Worm (Caenorhabditis elegans) whole organism, L3 larva: ENCODE data around the gene C53B7.3.

Experiments used
- ZK546.5 ChIP-seq: sonication (generic microtip); optimal IDR thresholded peaks from 2 replicates; lab custom pipeline; 2017; ENCODE audit warnings: missing biosample characterization, missing genetic modification characterization
- ceh-16 ChIP-seq: sonication (generic microtip); optimal IDR thresholded peaks from 2 replicates; lab custom pipeline; 2017; ENCODE audit warnings: missing biosample characterization, missing genetic modification characterization
- ceh-9 ChIP-seq: sonication (generic microtip); optimal IDR thresholded peaks from 2 replicates; lab custom pipeline; 2018; ENCODE audit warnings: missing biosample characterization, missing genetic modification characterization
- daf-12 ChIP-seq: fragments of 150-350 bp; optimal IDR thresholded peaks from 2 replicates; lab custom pipeline; 2014; ENCODE audit warnings: missing biosample characterization, missing genetic modification reagents, missing genetic modification characterization
- egl-27 ChIP-seq: sonication (generic microtip); optimal IDR thresholded peaks from 4 replicates; lab custom pipeline; 2017; ENCODE audit warnings: missing biosample characterization, missing genetic modification reagents, missing genetic modification characterization
- egl-5 ChIP-seq: fragments of 150-350 bp; optimal IDR thresholded peaks from 2 replicates; lab custom pipeline; 2017; ENCODE audit warnings: missing biosample characterization, missing genetic modification reagents, missing genetic modification characterization, inconsistent platforms
- elt-1 ChIP-seq: fragments of 150-350 bp; optimal IDR thresholded peaks from 2 replicates; lab custom pipeline; 2014; ENCODE audit warnings: missing biosample characterization, missing genetic modification characterization
- elt-2 ChIP-seq: sonication (generic microtip); optimal IDR thresholded peaks from 2 replicates; lab custom pipeline; 2016; ENCODE audit warnings: missing genetic modification reagents, mild to moderate bottlenecking, missing genetic modification characterization, missing compliant biosample characterization
- elt-3 ChIP-seq, 3 experiments: fragments of 150-350 bp in 1 of 3; sonication (generic microtip) in 2 of 3; optimal IDR thresholded peaks; 2 replicates in 2 of 3; 4 replicates in 1 of 3; lab custom pipeline; 2014 to 2017; ENCODE audit warnings: missing biosample characterization in 3 of 3, missing genetic modification characterization in 3 of 3
- eor-1 ChIP-seq, 2 experiments: fragments of 150-350 bp; optimal IDR thresholded peaks; 2 replicates each; lab custom pipeline; 2014 to 2018; ENCODE audit warnings: missing biosample characterization in 2 of 2, missing genetic modification characterization in 2 of 2
- fkh-10 ChIP-seq: sonication (generic microtip); optimal IDR thresholded peaks from 2 replicates; lab custom pipeline; 2017; ENCODE audit warnings: missing biosample characterization, missing genetic modification reagents, missing genetic modification characterization
- fkh-2 ChIP-seq: fragments of 150-350 bp; optimal IDR thresholded peaks from 2 replicates; lab custom pipeline; 2014; ENCODE audit warnings: missing biosample characterization, missing genetic modification reagents, missing genetic modification characterization
- fos-1 ChIP-seq: fragments of 150-350 bp; optimal IDR thresholded peaks from 2 replicates; lab custom pipeline; 2014; ENCODE audit warnings: missing biosample characterization, missing genetic modification characterization
- hmg-11 ChIP-seq: sonication (generic microtip); optimal IDR thresholded peaks from 2 replicates; lab custom pipeline; 2016; ENCODE audit warnings: missing genetic modification characterization, missing compliant biosample characterization
- lin-15B ChIP-seq: fragments of 150-350 bp; optimal IDR thresholded peaks from 2 replicates; lab custom pipeline; 2014; ENCODE audit warnings: missing biosample characterization, missing genetic modification characterization
- lsy-12 ChIP-seq: sonication (generic microtip); optimal IDR thresholded peaks from 2 replicates; lab custom pipeline; 2016; ENCODE audit warnings: mild to moderate bottlenecking, missing genetic modification characterization, missing compliant biosample characterization
- mml-1 ChIP-seq: fragments of 150-350 bp; sonication (generic microtip); optimal IDR thresholded peaks from 3 replicates; lab custom pipeline; 2014; ENCODE audit warnings: missing biosample characterization, missing genetic modification characterization
- nfya-1 ChIP-seq: sonication (generic microtip); optimal IDR thresholded peaks from 2 replicates; lab custom pipeline; 2017; ENCODE audit warnings: missing genetic modification characterization, mild to moderate bottlenecking, missing compliant biosample characterization, antibody characterized with exemption, moderate library complexity; ENCODE audit not compliant: insufficient read depth
- nhr-12 ChIP-seq: fragments of 150-350 bp; optimal IDR thresholded peaks from 2 replicates; lab custom pipeline; 2014; ENCODE audit warnings: missing biosample characterization, missing genetic modification characterization
- nhr-23 ChIP-seq: fragments of 150-350 bp; optimal IDR thresholded peaks from 2 replicates; lab custom pipeline; 2014; ENCODE audit warnings: missing biosample characterization, missing genetic modification reagents, missing genetic modification characterization
- nhr-237 ChIP-seq: fragments of 150-350 bp; optimal IDR thresholded peaks from 2 replicates; lab custom pipeline; 2014; ENCODE audit warnings: missing biosample characterization, missing genetic modification characterization
- nhr-25 ChIP-seq: sonication (generic microtip); optimal IDR thresholded peaks from 2 replicates; lab custom pipeline; 2017; ENCODE audit warnings: missing biosample characterization, missing genetic modification characterization
- nhr-43 ChIP-seq: sonication (generic microtip); optimal IDR thresholded peaks from 2 replicates; lab custom pipeline; 2016; ENCODE audit warnings: mild to moderate bottlenecking, missing genetic modification characterization, missing compliant biosample characterization; ENCODE audit not compliant: poor library complexity, severe bottlenecking
- nhr-67 ChIP-seq: fragments of 150-350 bp; optimal IDR thresholded peaks from 2 replicates; lab custom pipeline; 2014; ENCODE audit warnings: missing biosample characterization, missing genetic modification characterization
- nhr-76 ChIP-seq: fragments of 150-350 bp; sonication (generic microtip); optimal IDR thresholded peaks from 5 replicates; lab custom pipeline; 2014; ENCODE audit warnings: missing biosample characterization, missing genetic modification characterization
- nhr-77 ChIP-seq: fragments of 150-350 bp; optimal IDR thresholded peaks from 2 replicates; lab custom pipeline; 2014; ENCODE audit warnings: missing biosample characterization, missing genetic modification characterization
- pqm-1 ChIP-seq: fragments of 150-350 bp; optimal IDR thresholded peaks from 2 replicates; lab custom pipeline; 2017; ENCODE audit warnings: missing biosample characterization, missing genetic modification characterization, inconsistent platforms
- sea-2 ChIP-seq: fragments of 150-350 bp; sonication (generic microtip); optimal IDR thresholded peaks from 4 replicates; lab custom pipeline; 2014; ENCODE audit warnings: missing biosample characterization, missing genetic modification reagents, missing genetic modification characterization
- unc-39 ChIP-seq: sonication (generic microtip); optimal IDR thresholded peaks from 4 replicates; lab custom pipeline; 2017; ENCODE audit warnings: missing biosample characterization, missing genetic modification characterization
- unc-62 ChIP-seq: fragments of 150-350 bp; sonication (generic microtip); optimal IDR thresholded peaks from 4 replicates; lab custom pipeline; 2014; ENCODE audit warnings: missing biosample characterization, missing genetic modification reagents, missing genetic modification characterization
- zag-1 ChIP-seq: fragments of 150-350 bp; optimal IDR thresholded peaks from 2 replicates; lab custom pipeline; 2014; ENCODE audit warnings: missing biosample characterization, missing genetic modification characterization

The C53B7.3 gene

ce11 chrX:6856793-6857192, 12.2 kb downstream of the C53B7.3 start:
- TF ChIP-seq nhr-77 (tag; lab: Kevin White, UChicago), result no peak
- TF ChIP-seq fkh-2 (tag; lab: Kevin White, UChicago), result no peak

DNA sequence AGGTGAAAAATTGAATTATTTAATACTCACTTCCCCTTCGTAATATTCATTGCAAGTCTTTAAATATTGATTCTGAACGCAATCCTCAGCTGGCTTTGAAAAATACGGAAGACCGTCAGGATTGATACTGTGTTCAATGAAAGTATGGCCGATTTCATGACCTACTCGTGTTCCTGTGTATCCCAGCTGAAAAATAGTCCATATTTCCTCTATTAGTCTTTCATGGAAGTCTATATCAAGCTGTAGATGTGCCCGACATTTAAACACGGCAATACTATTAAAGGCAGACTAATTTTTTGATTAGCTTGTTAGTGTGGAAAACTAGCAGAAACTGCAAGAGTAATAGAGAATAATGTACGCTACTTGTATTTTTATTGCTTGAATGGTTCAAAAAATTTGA, 17.0 kb downstream of the C53B7.3 start:
- TF ChIP-seq nhr-43 (tag; lab: Kevin White, UChicago) (no peak), nhr-77 (tag; lab: Kevin White, UChicago) (no peak), sea-2 (no peak), lsy-12 (tag; lab: Kevin White, UChicago) (no peak), zag-1 (tag; lab: Kevin White, UChicago) (no peak), elt-1 (tag; lab: Kevin White, UChicago) (no peak), ceh-9 (tag; lab: Kevin White, UChicago) (no peak), eor-1 (tag; optimal IDR thresholded peaks at IDR 0.05; lab: Kevin White, UChicago) (no peak)

DNA sequence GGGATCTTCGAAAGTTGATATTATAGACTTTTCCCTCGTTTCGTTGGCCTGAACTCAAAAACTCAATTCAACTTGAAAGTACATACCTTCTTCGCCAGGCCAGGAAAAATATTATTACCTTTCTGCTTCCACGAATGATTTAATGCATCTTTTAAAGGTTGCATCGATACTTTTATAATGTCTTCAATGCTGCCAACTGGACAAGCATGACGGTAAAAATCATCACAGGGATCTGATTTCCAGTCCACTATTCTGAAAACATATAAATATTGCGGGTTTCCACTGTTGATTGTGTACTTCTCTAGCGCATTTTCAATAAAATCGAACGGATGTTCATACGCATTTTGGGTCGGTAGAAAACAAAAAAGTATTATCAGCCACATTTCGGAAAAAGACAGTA, 18.5 kb downstream of the C53B7.3 start, which contains the start of gene nep-4:
TSS of gene nep-4 (minus strand) at position 393 of the 400 bp plus-strand sequence.
- TF ChIP-seq nhr-12 (tag; lab: Kevin White, UChicago), result no peak
- TF ChIP-seq nhr-76 (tag; lab: Kevin White, UChicago), result no peak
- TF ChIP-seq ceh-9 (tag; lab: Kevin White, UChicago), result no peak
- TF ChIP-seq sea-2, result no peak
- no peak for TF ChIP-seq ZK546.5
- TF ChIP-seq egl-5 (tag; lab: Kevin White, UChicago), result no peak
- no peak for TF ChIP-seq unc-39 (tag; lab: Kevin White, UChicago)
- no peak for TF ChIP-seq nhr-23 (tag; lab: Kevin White, UChicago)

DNA sequence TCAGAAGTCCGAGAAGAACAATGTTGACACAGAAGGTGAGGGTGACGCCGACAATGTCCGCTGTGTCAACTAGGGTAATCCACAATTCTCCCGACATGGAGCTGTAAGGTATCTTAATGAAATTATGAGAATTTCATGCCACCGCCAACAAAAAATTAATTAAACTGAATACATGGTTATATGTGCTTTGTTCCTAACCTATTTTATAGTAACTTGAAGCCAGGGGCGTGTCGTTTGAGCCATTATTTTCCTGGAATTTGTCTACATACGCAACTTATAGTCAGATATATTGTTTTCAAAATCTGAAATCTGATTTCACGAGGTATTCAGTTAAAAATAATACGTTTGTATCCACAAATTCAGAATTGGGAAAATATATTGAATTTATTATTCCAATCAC, 21.3 kb downstream of the C53B7.3 start, which contains the start of gene odr-10:
TSS of gene odr-10 (minus strand) at position 101 of the 400 bp plus-strand sequence.
- TF ChIP-seq unc-62 (GFP tag; lab: Kevin White, UChicago) (no peak), zag-1 (tag; lab: Kevin White, UChicago) (no peak), egl-27 (tag; lab: Kevin White, UChicago) (no peak), nfya-1 (tag; lab: Kevin White, UChicago) (no peak), ceh-16 (tag; lab: Kevin White, UChicago) (no peak), nhr-237 (tag; lab: Kevin White, UChicago) (no peak), mml-1 (tag; lab: Kevin White, UChicago) (no peak), pqm-1 (tag; lab: Kevin White, UChicago) (no peak), nhr-76 (tag; lab: Kevin White, UChicago) (no peak), nhr-67 (no peak), daf-12 (tag; lab: Kevin White, UChicago) (no peak)

- TF ChIP-seq lin-15B, result no peak
- TF ChIP-seq zag-1 (tag; lab: Kevin White, UChicago), result no peak
- TF ChIP-seq elt-2 (tag; lab: Kevin White, UChicago), result no peak
- TF ChIP-seq hmg-11 (tag; lab: Kevin White, UChicago), result no peak
- no peak for TF ChIP-seq unc-39 (tag; lab: Kevin White, UChicago)
- TF ChIP-seq egl-27 (tag; lab: Kevin White, UChicago), result no peak
- TF ChIP-seq unc-62 (GFP tag; lab: Kevin White, UChicago), result no peak
- TF ChIP-seq nhr-43 (tag; lab: Kevin White, UChicago), result no peak
- no peak for TF ChIP-seq egl-5 (tag; lab: Kevin White, UChicago)
- no peak for TF ChIP-seq fos-1 (tag; lab: Kevin White, UChicago)
- TF ChIP-seq elt-3 (tag; optimal IDR thresholded peaks at IDR 0.05; lab: Kevin White, UChicago), result no peak
- TF ChIP-seq eor-1 (tag; optimal IDR thresholded peaks at IDR 0.05; lab: Kevin White, UChicago), result no peak
- TF ChIP-seq fkh-10 (GFP tag; lab: Kevin White, UChicago), result no peak
- no peak for TF ChIP-seq nhr-25 (tag; lab: Kevin White, UChicago)
- no peak for TF ChIP-seq nfya-1 (tag; lab: Kevin White, UChicago)
- no peak for TF ChIP-seq elt-1 (tag; lab: Kevin White, UChicago)
- TF ChIP-seq pqm-1 (tag; lab: Kevin White, UChicago), result no peak
These were observed 22.3 kb downstream of the C53B7.3 start for ce11 chrX:6866900-6867299.
